Fruit fly (Drosophila melanogaster) whole organism, prepupa: ENCODE data around the gene ZC3H3.
A peak's percentile ranks its signal among the peaks of the same experiment; 100 is the strongest.

ENCODE experiments used
- Blimp-1 ChIP-seq: fragments of 200-800 bp; sonication (Bioruptor generic); optimal IDR thresholded peaks from 3 replicates; lab custom pipeline; 2017; ENCODE audit warnings: missing biosample characterization, missing genetic modification characterization, mild to moderate bottlenecking, moderate library complexity, missing genetic modification reagents
- CG10631 ChIP-seq: fragments of 200-800 bp; sonication (Bioruptor generic); optimal IDR thresholded peaks from 2 replicates; lab custom pipeline; 2016; ENCODE audit warnings: missing biosample characterization, missing genetic modification characterization
- CG11762 ChIP-seq: fragments of 200-800 bp; sonication (Bioruptor generic); optimal IDR thresholded peaks from 3 replicates; lab custom pipeline; 2016; ENCODE audit warnings: missing biosample characterization, missing genetic modification characterization; ENCODE audit not compliant: insufficient read depth
- CG3919 ChIP-seq: fragments of 200-800 bp; sonication (Bioruptor generic); optimal IDR thresholded peaks from 3 replicates; lab custom pipeline; 2016; ENCODE audit warnings: missing biosample characterization, missing genetic modification characterization
- CG6276 ChIP-seq: fragments of 200-800 bp; sonication (Bioruptor generic); optimal IDR thresholded peaks from 2 replicates; lab custom pipeline; 2017; ENCODE audit warnings: missing biosample characterization, mild to moderate bottlenecking, missing genetic modification characterization
- CG6854 ChIP-seq: fragments of 200-800 bp; sonication (Bioruptor generic); optimal IDR thresholded peaks from 2 replicates; lab custom pipeline; 2017; ENCODE audit warnings: missing biosample characterization, mild to moderate bottlenecking, missing genetic modification characterization
- CG8119 ChIP-seq: fragments of 200-800 bp; sonication (Bioruptor generic); IDR thresholded peaks from 3 replicates; pipeline ENCODE4 v1.3.6; 2022; ENCODE audit warnings: missing biosample characterization, missing genetic modification characterization
- Eip93F ChIP-seq: fragments of 200-800 bp; sonication (Bioruptor generic); optimal IDR thresholded peaks from 2 replicates; lab custom pipeline; 2016; ENCODE audit warnings: missing biosample characterization, mild to moderate bottlenecking, missing genetic modification characterization
- OdsH ChIP-seq: fragments of 200-800 bp; sonication (Bioruptor generic); optimal IDR thresholded peaks from 3 replicates; lab custom pipeline; 2016; ENCODE audit warnings: missing biosample characterization, missing genetic modification characterization
- Sox102F ChIP-seq: fragments of 200-800 bp; sonication (Bioruptor generic); optimal IDR thresholded peaks from 2 replicates; lab custom pipeline; 2016; ENCODE audit warnings: missing biosample characterization, mild to moderate bottlenecking, missing genetic modification characterization
- Sox15 ChIP-seq: fragments of 200-800 bp; sonication (Bioruptor generic); optimal IDR thresholded peaks from 3 replicates; lab custom pipeline; 2016; ENCODE audit warnings: missing biosample characterization, missing genetic modification characterization
- achi ChIP-seq: fragments of 200-800 bp; sonication (Bioruptor generic); optimal IDR thresholded peaks from 3 replicates; lab custom pipeline; 2016; ENCODE audit warnings: missing biosample characterization, missing genetic modification characterization
- ss ChIP-seq, 2 experiments: fragments of 200-800 bp; sonication (Bioruptor generic); optimal IDR thresholded peaks; 2 replicates in 1 of 2; 3 replicates in 1 of 2; lab custom pipeline; 2017 to 2018; ENCODE audit warnings: mild to moderate bottlenecking in 2 of 2, missing biosample characterization in 2 of 2, missing genetic modification characterization in 2 of 2, moderate library complexity in 1 of 2
- topi ChIP-seq: fragments of 200-800 bp; sonication (Bioruptor generic); optimal IDR thresholded peaks from 3 replicates; lab custom pipeline; 2016; ENCODE audit warnings: missing biosample characterization, missing genetic modification characterization

DNA sequence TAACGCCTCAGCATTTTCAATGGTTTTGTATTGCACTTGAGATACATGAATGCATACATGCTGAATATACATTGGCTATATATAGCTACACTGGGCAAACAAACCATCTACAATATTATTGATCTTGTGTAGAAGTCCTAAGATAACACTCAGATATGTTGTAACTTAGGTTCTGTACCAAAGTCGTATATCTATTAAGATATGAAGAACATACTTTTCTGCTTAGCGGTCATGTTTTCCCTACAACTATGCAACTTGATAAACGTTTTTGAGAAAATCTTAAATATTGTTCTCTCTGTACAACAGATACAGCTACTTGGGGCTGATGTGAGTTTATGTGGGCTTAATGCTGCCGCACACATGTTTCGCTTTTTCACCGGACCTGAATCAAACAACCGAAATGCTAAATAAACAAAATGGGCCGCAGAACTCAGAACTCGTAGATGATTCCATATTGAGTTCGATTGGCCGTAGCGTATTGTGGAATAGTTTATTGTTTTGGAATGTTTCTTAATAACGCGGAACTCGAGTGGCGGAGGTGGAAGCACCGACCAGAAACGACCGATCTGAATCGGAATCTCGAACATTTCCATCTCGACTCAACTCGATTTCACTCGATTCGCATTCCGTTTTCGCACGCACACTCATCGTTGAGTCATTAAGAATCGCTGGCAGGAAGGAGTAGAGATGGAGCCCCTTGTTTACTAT is 39.8 kb upstream of the ZC3H3 start:
- TF ChIP-seq Blimp-1 (no peak), CG11762 (GFP tag; lab: Kevin White, UChicago) (no peak), CG3919 (GFP tag; lab: Kevin White, UChicago) (peak; percentile 29), CG6276 (peak; percentile 12), CG6854 (no peak), OdsH (peak; percentile 38), ss (GFP tag; optimal IDR thresholded peaks at IDR 0.05; lab: Kevin White, UChicago) (peak in 1 of 2 experiments; percentile 62), Sox15 (no peak), topi (no peak), Sox102F (GFP tag; lab: Kevin White, UChicago) (no peak), CG8119 (GFP tag; lab: Robert Waterston, UW) (peak; percentile 43; the same call in 1 of the 3 replicates), CG10631 (GFP tag; lab: Kevin White, UChicago) (peak; percentile 45), Eip93F (no peak), achi (peak; percentile 40)
